Worm (Caenorhabditis elegans) whole organism, L2 larva: ENCODE measurements around the gene srbc-75.

ENCODE experiments used
- F13H6.1 ChIP-seq: sonication (generic microtip); optimal IDR thresholded peaks from 2 replicates; lab custom pipeline; 2016; ENCODE audit warnings: missing genetic modification characterization, missing compliant biosample characterization
- R02D3.7 ChIP-seq: fragments of 150-350 bp; optimal IDR thresholded peaks from 2 replicates; lab custom pipeline; 2014; ENCODE audit warnings: missing biosample characterization, missing genetic modification characterization
- Y55F3AM.14 ChIP-seq: fragments of 200-800 bp; sonication (Bioruptor generic); optimal IDR thresholded peaks from 2 replicates; lab custom pipeline; 2018; ENCODE audit warnings: mild to moderate bottlenecking, missing genetic modification characterization, missing compliant biosample characterization
- alr-1 ChIP-seq: fragments of 150-350 bp; optimal IDR thresholded peaks from 2 replicates; lab custom pipeline; 2014; ENCODE audit warnings: missing biosample characterization, missing genetic modification characterization
- aly-2 ChIP-seq: fragments of 150-350 bp; optimal IDR thresholded peaks from 2 replicates; lab custom pipeline; 2014; ENCODE audit warnings: missing biosample characterization, missing genetic modification characterization
- ceh-16 ChIP-seq: fragments of 150-350 bp; optimal IDR thresholded peaks from 2 replicates; lab custom pipeline; 2014; ENCODE audit warnings: missing biosample characterization, missing genetic modification characterization
- ceh-82 ChIP-seq: fragments of 150-350 bp; optimal IDR thresholded peaks from 2 replicates; lab custom pipeline; 2014; ENCODE audit warnings: missing biosample characterization, missing genetic modification characterization
- crh-2 ChIP-seq: sonication (generic microtip); optimal IDR thresholded peaks from 2 replicates; lab custom pipeline; 2017; ENCODE audit warnings: missing biosample characterization, missing genetic modification characterization
- elt-1 ChIP-seq: fragments of 150-350 bp; optimal IDR thresholded peaks from 2 replicates; lab custom pipeline; 2014; ENCODE audit warnings: missing biosample characterization, missing genetic modification characterization
- elt-3 ChIP-seq: sonication (generic microtip); optimal IDR thresholded peaks from 2 replicates; lab custom pipeline; 2017; ENCODE audit warnings: missing biosample characterization, missing genetic modification characterization
- fos-1 ChIP-seq: fragments of 150-350 bp; optimal IDR thresholded peaks from 2 replicates; lab custom pipeline; 2014; ENCODE audit warnings: missing biosample characterization, missing genetic modification characterization
- gmeb-1 ChIP-seq: fragments of 150-350 bp; optimal IDR thresholded peaks from 2 replicates; lab custom pipeline; 2014; ENCODE audit warnings: missing biosample characterization, missing genetic modification characterization
- lin-11 ChIP-seq: fragments of 150-350 bp; sonication (generic microtip); optimal IDR thresholded peaks from 2 replicates; lab custom pipeline; 2014; ENCODE audit warnings: missing biosample characterization, missing genetic modification characterization, inconsistent platforms, mixed read lengths
- lin-13 ChIP-seq: fragments of 150-350 bp; optimal IDR thresholded peaks from 2 replicates; lab custom pipeline; 2014; ENCODE audit warnings: missing biosample characterization, missing genetic modification reagents, missing genetic modification characterization
- mab-5 ChIP-seq: fragments of 150-350 bp; optimal IDR thresholded peaks from 2 replicates; lab custom pipeline; 2014; ENCODE audit warnings: missing biosample characterization, missing genetic modification characterization
- nhr-11 ChIP-seq: fragments of 150-350 bp; optimal IDR thresholded peaks from 2 replicates; lab custom pipeline; 2014; ENCODE audit warnings: missing biosample characterization, missing genetic modification characterization
- nhr-12 ChIP-seq: fragments of 150-350 bp; optimal IDR thresholded peaks from 2 replicates; lab custom pipeline; 2014; ENCODE audit warnings: missing biosample characterization, missing genetic modification characterization
- nhr-21 ChIP-seq: fragments of 150-350 bp; optimal IDR thresholded peaks from 2 replicates; lab custom pipeline; 2014; ENCODE audit warnings: missing biosample characterization, missing genetic modification characterization
- nhr-23 ChIP-seq: fragments of 150-350 bp; optimal IDR thresholded peaks from 2 replicates; lab custom pipeline; 2014; ENCODE audit warnings: missing biosample characterization, missing genetic modification reagents, missing genetic modification characterization
- nhr-237 ChIP-seq: fragments of 150-350 bp; optimal IDR thresholded peaks from 2 replicates; lab custom pipeline; 2014; ENCODE audit warnings: missing biosample characterization, missing genetic modification characterization
- nhr-6 ChIP-seq: fragments of 150-350 bp; optimal IDR thresholded peaks from 2 replicates; lab custom pipeline; 2014; ENCODE audit warnings: missing biosample characterization, missing genetic modification characterization
- nhr-77 ChIP-seq: fragments of 150-350 bp; optimal IDR thresholded peaks from 2 replicates; lab custom pipeline; 2014; ENCODE audit warnings: missing biosample characterization, missing genetic modification characterization
- peb-1 ChIP-seq: fragments of 150-350 bp; optimal IDR thresholded peaks from 2 replicates; lab custom pipeline; 2014; ENCODE audit warnings: missing biosample characterization, missing genetic modification characterization
- sem-4 ChIP-seq: fragments of 150-350 bp; optimal IDR thresholded peaks from 2 replicates; lab custom pipeline; 2014; ENCODE audit warnings: missing biosample characterization, missing genetic modification reagents, missing genetic modification characterization
- skn-1 ChIP-seq: sonication (generic microtip); optimal IDR thresholded peaks from 2 replicates; lab custom pipeline; 2017; ENCODE audit warnings: missing biosample characterization, missing genetic modification characterization
- sma-9 ChIP-seq, 2 experiments: fragments of 150-350 bp in 1 of 2; sonication (generic microtip) in 1 of 2; optimal IDR thresholded peaks; 2 replicates each; lab custom pipeline; 2014 to 2016; ENCODE audit warnings: missing genetic modification characterization in 2 of 2, mild to moderate bottlenecking in 1 of 2, missing biosample characterization in 1 of 2, missing compliant biosample characterization in 1 of 2, missing genetic modification reagents in 1 of 2, moderate library complexity in 1 of 2
- snpc-4 ChIP-seq: fragments of 150-350 bp; optimal IDR thresholded peaks from 2 replicates; lab custom pipeline; 2014; ENCODE audit warnings: missing biosample characterization, missing genetic modification characterization
- unc-62 ChIP-seq: fragments of 150-350 bp; optimal IDR thresholded peaks from 2 replicates; lab custom pipeline; 2014; ENCODE audit warnings: missing biosample characterization, missing genetic modification reagents, missing genetic modification characterization
- zag-1 ChIP-seq: fragments of 150-350 bp; optimal IDR thresholded peaks from 2 replicates; lab custom pipeline; 2014; ENCODE audit warnings: missing biosample characterization, missing genetic modification characterization
- ztf-1 ChIP-seq: fragments of 200-800 bp; sonication (Bioruptor generic); conservative IDR thresholded peaks from 2 replicates; pipeline ENCODE4 v1.3.6; 2022; ENCODE audit warnings: missing genetic modification characterization, missing compliant biosample characterization
- ztf-4 ChIP-seq: fragments of 150-350 bp; optimal IDR thresholded peaks from 2 replicates; lab custom pipeline; 2014; ENCODE audit warnings: missing biosample characterization, missing genetic modification characterization

The srbc-75 gene

ce11 chrV:15267405-15267804 is 13.8 kb downstream of the srbc-75 start, which contains the start of gene T10H4.13:
T10H4.13 (minus strand) TSS chrV:15267505.
- no peak for TF ChIP-seq nhr-21 (tag; lab: Kevin White, UChicago)
- TF ChIP-seq nhr-11 (tag; lab: Kevin White, UChicago), result no peak
- TF ChIP-seq mab-5 (tag; lab: Kevin White, UChicago), result no peak
- TF ChIP-seq skn-1 (tag; lab: Kevin White, UChicago), result no peak
- no peak for TF ChIP-seq elt-1 (tag; lab: Kevin White, UChicago)
- TF ChIP-seq nhr-237 (tag; lab: Kevin White, UChicago), result no peak

ce11 chrV:15268302-15268701 is 14.7 kb downstream of the srbc-75 start, which contains the start of gene srw-22:
srw-22 (plus strand) TSS chrV:15268602.
- no peak for TF ChIP-seq elt-1 (tag; lab: Kevin White, UChicago)
- TF ChIP-seq ceh-16 (tag; lab: Kevin White, UChicago), result no peak
- TF ChIP-seq ztf-1 (GFP tag; lab: Robert Waterston, UW), result no peak
- no peak for TF ChIP-seq elt-3 (tag; lab: Kevin White, UChicago)
- no peak for TF ChIP-seq nhr-23
- no peak for TF ChIP-seq crh-2
- no peak for TF ChIP-seq sma-9 (GFP tag; optimal IDR thresholded peaks at IDR 0.05; lab: Kevin White, UChicago)
- no peak for TF ChIP-seq sma-9 (tag; optimal IDR thresholded peaks at IDR 0.05; lab: Kevin White, UChicago)
- TF ChIP-seq nhr-11 (tag; lab: Kevin White, UChicago), result no peak
- no peak for TF ChIP-seq lin-11 (tag; lab: Kevin White, UChicago)
- TF ChIP-seq nhr-237 (tag; lab: Kevin White, UChicago), result no peak
- TF ChIP-seq, all 48 proteins: peak for 0

ce11 chrV:15272263-15272662 is 18.6 kb downstream of the srbc-75 start, which contains the start of gene T10H4.4:
T10H4.4 (minus strand) TSS chrV:15272363.
- TF ChIP-seq ztf-4 (no peak), lin-13 (GFP tag; lab: Kevin White, UChicago) (no peak), nhr-12 (tag; lab: Kevin White, UChicago) (no peak), zag-1 (no peak), fos-1 (tag; lab: Kevin White, UChicago) (no peak), crh-2 (no peak), mab-5 (tag; lab: Kevin White, UChicago) (no peak), F13H6.1 (no peak), ceh-82 (tag; lab: Kevin White, UChicago) (no peak), alr-1 (tag; lab: Kevin White, UChicago) (no peak), skn-1 (tag; lab: Kevin White, UChicago) (no peak), sem-4 (no peak), nhr-77 (tag; lab: Kevin White, UChicago) (no peak), aly-2 (tag; lab: Kevin White, UChicago) (no peak), gmeb-1 (no peak), nhr-23 (no peak)

- TF ChIP-seq R02D3.7, result no peak
- TF ChIP-seq sem-4, result no peak
- no peak for TF ChIP-seq ztf-1 (GFP tag; lab: Robert Waterston, UW)
- TF ChIP-seq F13H6.1, result no peak
- TF ChIP-seq nhr-6 (tag; lab: Kevin White, UChicago), result no peak
- no peak for TF ChIP-seq Y55F3AM.14 (GFP tag; lab: Kevin White, UChicago)
- no peak for TF ChIP-seq aly-2 (tag; lab: Kevin White, UChicago)
- TF ChIP-seq peb-1 (tag; lab: Kevin White, UChicago), result no peak
- no peak for TF ChIP-seq ceh-82 (tag; lab: Kevin White, UChicago)
- no peak for TF ChIP-seq fos-1 (tag; lab: Kevin White, UChicago)
Observed at ce11 chrV:15274757-15275156, 21.1 kb downstream of the srbc-75 start, which contains the start of gene srw-16. srw-16 (minus strand) TSS chrV:15274857.

- TF ChIP-seq ceh-82 (tag; lab: Kevin White, UChicago) (no peak), snpc-4 (tag; lab: Kevin White, UChicago) (no peak), zag-1 (no peak), elt-1 (tag; lab: Kevin White, UChicago) (no peak), alr-1 (tag; lab: Kevin White, UChicago) (no peak), unc-62 (GFP tag; lab: Kevin White, UChicago) (no peak), skn-1 (tag; lab: Kevin White, UChicago) (no peak), elt-3 (tag; lab: Kevin White, UChicago) (no peak), peb-1 (tag; lab: Kevin White, UChicago) (no peak), sma-9 (GFP tag; optimal IDR thresholded peaks at IDR 0.05; lab: Kevin White, UChicago) (no peak), sma-9 (tag; optimal IDR thresholded peaks at IDR 0.05; lab: Kevin White, UChicago) (no peak), R02D3.7 (no peak), Y55F3AM.14 (GFP tag; lab: Kevin White, UChicago) (no peak), ztf-1 (GFP tag; lab: Robert Waterston, UW) (no peak), nhr-21 (tag; lab: Kevin White, UChicago) (no peak), ceh-16 (tag; lab: Kevin White, UChicago) (no peak)
Observed at ce11 chrV:15276915-15277314, 23.3 kb downstream of the srbc-75 start, which contains the start of gene srw-17. srw-17 (minus strand) TSS chrV:15277015.
